Worm (Caenorhabditis elegans) whole organism, L2 larva: ENCODE results near the gene Y62F5A.12.

ENCODE experiments used
- C34F6.9 ChIP-seq: fragments of 150-350 bp; optimal IDR thresholded peaks from 2 replicates; lab custom pipeline; 2014; ENCODE audit warnings: missing biosample characterization, missing genetic modification characterization
- F13H6.1 ChIP-seq: sonication (generic microtip); optimal IDR thresholded peaks from 2 replicates; lab custom pipeline; 2016; ENCODE audit warnings: missing genetic modification characterization, missing compliant biosample characterization
- R02D3.7 ChIP-seq: fragments of 150-350 bp; optimal IDR thresholded peaks from 2 replicates; lab custom pipeline; 2014; ENCODE audit warnings: missing biosample characterization, missing genetic modification characterization
- Y55F3AM.14 ChIP-seq: fragments of 200-800 bp; sonication (Bioruptor generic); optimal IDR thresholded peaks from 2 replicates; lab custom pipeline; 2018; ENCODE audit warnings: mild to moderate bottlenecking, missing genetic modification characterization, missing compliant biosample characterization
- ZK546.5 ChIP-seq: sonication (generic microtip); optimal IDR thresholded peaks from 2 replicates; lab custom pipeline; 2017; ENCODE audit warnings: missing biosample characterization, missing genetic modification characterization
- alr-1 ChIP-seq: fragments of 150-350 bp; optimal IDR thresholded peaks from 2 replicates; lab custom pipeline; 2014; ENCODE audit warnings: missing biosample characterization, missing genetic modification characterization
- ama-1 ChIP-seq: fragments of 150-350 bp; optimal IDR thresholded peaks from 2 replicates; lab custom pipeline; 2018; ENCODE audit warnings: inconsistent platforms
- blmp-1 ChIP-seq: sonication (generic microtip); optimal IDR thresholded peaks from 2 replicates; lab custom pipeline; 2017; ENCODE audit warnings: missing genetic modification characterization, mild to moderate bottlenecking, missing compliant biosample characterization, antibody characterized with exemption, moderate library complexity; ENCODE audit not compliant: insufficient read depth
- ceh-16 ChIP-seq: fragments of 150-350 bp; optimal IDR thresholded peaks from 2 replicates; lab custom pipeline; 2014; ENCODE audit warnings: missing biosample characterization, missing genetic modification characterization
- crh-2 ChIP-seq: sonication (generic microtip); optimal IDR thresholded peaks from 2 replicates; lab custom pipeline; 2017; ENCODE audit warnings: missing biosample characterization, missing genetic modification characterization
- dmd-4 ChIP-seq: sonication (generic microtip); optimal IDR thresholded peaks from 2 replicates; lab custom pipeline; 2017; ENCODE audit warnings: missing biosample characterization, missing genetic modification characterization
- elt-1 ChIP-seq: fragments of 150-350 bp; optimal IDR thresholded peaks from 2 replicates; lab custom pipeline; 2014; ENCODE audit warnings: missing biosample characterization, missing genetic modification characterization
- fos-1 ChIP-seq: fragments of 150-350 bp; optimal IDR thresholded peaks from 2 replicates; lab custom pipeline; 2014; ENCODE audit warnings: missing biosample characterization, missing genetic modification characterization
- gmeb-1 ChIP-seq: fragments of 150-350 bp; optimal IDR thresholded peaks from 2 replicates; lab custom pipeline; 2014; ENCODE audit warnings: missing biosample characterization, missing genetic modification characterization
- lin-11 ChIP-seq: fragments of 150-350 bp; sonication (generic microtip); optimal IDR thresholded peaks from 2 replicates; lab custom pipeline; 2014; ENCODE audit warnings: missing biosample characterization, missing genetic modification characterization, inconsistent platforms, mixed read lengths
- lin-13 ChIP-seq: fragments of 150-350 bp; optimal IDR thresholded peaks from 2 replicates; lab custom pipeline; 2014; ENCODE audit warnings: missing biosample characterization, missing genetic modification reagents, missing genetic modification characterization
- lin-39 ChIP-seq: fragments of 150-350 bp; optimal IDR thresholded peaks from 2 replicates; lab custom pipeline; 2014; ENCODE audit warnings: missing biosample characterization, missing genetic modification reagents, missing genetic modification characterization
- lsy-2 ChIP-seq, 2 experiments: fragments of 150-350 bp in 1 of 2; sonication (generic microtip) in 1 of 2; optimal IDR thresholded peaks; 2 replicates each; lab custom pipeline; 2014 to 2017; ENCODE audit warnings: missing biosample characterization in 2 of 2, missing genetic modification characterization in 2 of 2
- mab-5 ChIP-seq: fragments of 150-350 bp; optimal IDR thresholded peaks from 2 replicates; lab custom pipeline; 2014; ENCODE audit warnings: missing biosample characterization, missing genetic modification characterization
- mbf-1 ChIP-seq: sonication (generic microtip); optimal IDR thresholded peaks from 2 replicates; lab custom pipeline; 2017; ENCODE audit warnings: missing biosample characterization, missing genetic modification characterization
- nhr-11 ChIP-seq: fragments of 150-350 bp; optimal IDR thresholded peaks from 2 replicates; lab custom pipeline; 2014; ENCODE audit warnings: missing biosample characterization, missing genetic modification characterization
- nhr-12 ChIP-seq: fragments of 150-350 bp; optimal IDR thresholded peaks from 2 replicates; lab custom pipeline; 2014; ENCODE audit warnings: missing biosample characterization, missing genetic modification characterization
- nhr-129 ChIP-seq: fragments of 150-350 bp; optimal IDR thresholded peaks from 2 replicates; lab custom pipeline; 2014; ENCODE audit warnings: missing biosample characterization, missing genetic modification characterization
- nhr-23 ChIP-seq: fragments of 150-350 bp; optimal IDR thresholded peaks from 2 replicates; lab custom pipeline; 2014; ENCODE audit warnings: missing biosample characterization, missing genetic modification reagents, missing genetic modification characterization
- nhr-237 ChIP-seq: fragments of 150-350 bp; optimal IDR thresholded peaks from 2 replicates; lab custom pipeline; 2014; ENCODE audit warnings: missing biosample characterization, missing genetic modification characterization
- peb-1 ChIP-seq: fragments of 150-350 bp; optimal IDR thresholded peaks from 2 replicates; lab custom pipeline; 2014; ENCODE audit warnings: missing biosample characterization, missing genetic modification characterization
- sem-4 ChIP-seq: fragments of 150-350 bp; optimal IDR thresholded peaks from 2 replicates; lab custom pipeline; 2014; ENCODE audit warnings: missing biosample characterization, missing genetic modification reagents, missing genetic modification characterization
- skn-1 ChIP-seq: sonication (generic microtip); optimal IDR thresholded peaks from 2 replicates; lab custom pipeline; 2017; ENCODE audit warnings: missing biosample characterization, missing genetic modification characterization
- sma-3 ChIP-seq: sonication (generic microtip); optimal IDR thresholded peaks from 2 replicates; lab custom pipeline; 2016; ENCODE audit warnings: missing genetic modification reagents, missing genetic modification characterization, missing compliant biosample characterization
- sma-9 ChIP-seq, 2 experiments: fragments of 150-350 bp in 1 of 2; sonication (generic microtip) in 1 of 2; optimal IDR thresholded peaks; 2 replicates each; lab custom pipeline; 2014 to 2016; ENCODE audit warnings: missing genetic modification characterization in 2 of 2, mild to moderate bottlenecking in 1 of 2, missing biosample characterization in 1 of 2, missing compliant biosample characterization in 1 of 2, missing genetic modification reagents in 1 of 2, moderate library complexity in 1 of 2
- unc-39 ChIP-seq: fragments of 150-350 bp; optimal IDR thresholded peaks from 2 replicates; lab custom pipeline; 2014; ENCODE audit warnings: missing biosample characterization, missing genetic modification characterization
- unc-55 ChIP-seq: fragments of 150-350 bp; sonication (generic microtip); optimal IDR thresholded peaks from 3 replicates; lab custom pipeline; 2014; ENCODE audit warnings: missing biosample characterization, missing genetic modification reagents, missing genetic modification characterization
- unc-62 ChIP-seq: fragments of 150-350 bp; optimal IDR thresholded peaks from 2 replicates; lab custom pipeline; 2014; ENCODE audit warnings: missing biosample characterization, missing genetic modification reagents, missing genetic modification characterization
- zag-1 ChIP-seq: fragments of 150-350 bp; optimal IDR thresholded peaks from 2 replicates; lab custom pipeline; 2014; ENCODE audit warnings: missing biosample characterization, missing genetic modification characterization
- ztf-11 ChIP-seq: sonication (generic microtip); optimal IDR thresholded peaks from 2 replicates; lab custom pipeline; 2017; ENCODE audit warnings: missing biosample characterization, missing genetic modification characterization
- ztf-4 ChIP-seq: fragments of 150-350 bp; optimal IDR thresholded peaks from 2 replicates; lab custom pipeline; 2014; ENCODE audit warnings: missing biosample characterization, missing genetic modification characterization

Y62F5A.12 gene

DNA sequence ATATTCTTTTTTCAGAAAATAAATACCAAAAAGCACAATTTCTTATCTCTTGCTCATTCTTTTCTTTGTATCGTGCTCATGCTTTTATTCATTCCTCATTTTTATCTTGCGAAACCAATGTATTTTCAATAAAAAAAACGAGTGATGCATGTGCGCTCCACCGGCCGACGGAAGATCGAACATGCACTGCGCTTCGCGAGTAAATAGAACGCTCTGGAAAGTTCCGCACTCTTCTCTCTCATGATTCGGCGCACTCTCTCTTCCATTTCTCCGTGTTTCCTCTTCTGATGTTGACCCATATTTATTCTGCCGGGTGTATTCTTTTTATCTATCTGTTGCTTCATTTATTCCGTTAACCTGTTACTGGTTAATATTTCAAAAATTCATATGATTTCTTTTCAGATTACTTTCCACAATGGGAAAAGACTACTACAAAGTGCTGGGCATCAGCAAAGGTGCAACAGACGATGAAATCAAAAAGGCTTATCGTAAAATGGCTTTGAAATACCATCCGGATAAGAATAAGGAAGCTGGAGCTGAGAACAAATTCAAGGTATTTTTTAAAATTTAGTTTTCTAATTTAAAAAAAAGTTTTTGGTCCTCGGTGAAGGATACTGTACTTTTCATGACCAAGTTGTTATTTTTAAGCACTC is 11.1 kb upstream of the Y62F5A.12 start, which contains the start of gene dnj-13 (continued):
- TF ChIP-seq peb-1 (tag; lab: Kevin White, UChicago) (no peak), crh-2 (peak; percentile 93), lsy-2 (tag; optimal IDR thresholded peaks at IDR 0.05; lab: Kevin White, UChicago) (peak; percentile 89 to 92), ama-1 (lab: Kevin White, UChicago) (peak; percentile 88)

DNA sequence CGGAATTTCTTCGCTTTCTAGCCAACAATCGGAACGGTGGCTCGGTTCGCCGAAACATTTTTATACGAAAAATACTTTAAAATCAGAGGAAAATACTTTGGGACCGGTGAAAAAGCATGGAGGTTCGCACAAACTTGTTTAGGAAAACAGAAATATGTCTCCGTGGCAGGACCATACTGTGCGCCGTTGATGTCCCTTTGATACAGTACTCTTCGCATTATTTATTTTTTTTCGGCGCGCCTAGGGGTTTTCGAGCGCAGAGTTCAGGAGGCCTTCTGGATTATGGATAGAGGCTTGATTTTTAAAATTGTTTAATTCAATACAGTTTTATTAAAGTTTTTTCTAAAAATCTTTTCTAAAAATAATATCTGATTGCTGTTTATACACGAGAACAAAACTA is 10.4 kb upstream of the Y62F5A.12 start, which contains the start of gene F54D5.9:
F54D5.9 (minus strand) TSS at position 115 of the 400 bp plus-strand sequence.
- no peak for TF ChIP-seq Y55F3AM.14
- TF ChIP-seq mbf-1, result no peak
- TF ChIP-seq alr-1 (tag; lab: Kevin White, UChicago), result no peak
- no peak for TF ChIP-seq ztf-4 (tag; lab: Kevin White, UChicago)
- TF ChIP-seq lsy-2 (tag; optimal IDR thresholded peaks at IDR 0.05; lab: Kevin White, UChicago), result no peak
- TF ChIP-seq unc-62 (GFP tag; lab: Kevin White, UChicago), result no peak
- no peak for TF ChIP-seq ama-1 (lab: Kevin White, UChicago)
- no peak for TF ChIP-seq lin-11 (tag; lab: Kevin White, UChicago)
- no peak for TF ChIP-seq unc-39 (tag; lab: Kevin White, UChicago)
- TF ChIP-seq elt-1 (tag; lab: Kevin White, UChicago), result no peak
- TF ChIP-seq lin-39 (tag; lab: Kevin White, UChicago), result no peak
- TF ChIP-seq nhr-23, result no peak
- no peak for TF ChIP-seq ceh-16 (tag; lab: Kevin White, UChicago)
- no peak for TF ChIP-seq skn-1
- TF ChIP-seq ZK546.5 (tag; lab: Kevin White, UChicago), result no peak
- TF ChIP-seq zag-1 (tag; lab: Kevin White, UChicago), result no peak

- TF ChIP-seq nhr-129 (tag; lab: Kevin White, UChicago) (no peak), mbf-1 (no peak), unc-55 (GFP tag; lab: Kevin White, UChicago) (no peak), sem-4 (tag; lab: Kevin White, UChicago) (no peak), nhr-11 (no peak), nhr-12 (tag; lab: Kevin White, UChicago) (no peak), zag-1 (tag; lab: Kevin White, UChicago) (no peak), mab-5 (no peak)
These were observed 8.7 kb upstream of the Y62F5A.12 start for ce11 chrII:11542958-11543357.

ce11 chrII:11542385-11542784 is 8.1 kb upstream of the Y62F5A.12 start, which contains the start of gene gtf-2E2:
Gene gtf-2E2 (minus strand): TSS chrII:11542495.
- no peak for TF ChIP-seq sma-9 (GFP tag; optimal IDR thresholded peaks at IDR 0.05; lab: Kevin White, UChicago)
- TF ChIP-seq sma-9 (tag; optimal IDR thresholded peaks at IDR 0.05; lab: Kevin White, UChicago), result no peak
- no peak for TF ChIP-seq lin-39 (tag; lab: Kevin White, UChicago)
- peak; percentile 66 for TF ChIP-seq C34F6.9
- no peak for TF ChIP-seq nhr-12 (tag; lab: Kevin White, UChicago)
- TF ChIP-seq zag-1 (tag; lab: Kevin White, UChicago), result no peak
- no peak for TF ChIP-seq R02D3.7 (tag; lab: Kevin White, UChicago)
- no peak for TF ChIP-seq sem-4 (tag; lab: Kevin White, UChicago)
- TF ChIP-seq mab-5, result no peak
- no peak for TF ChIP-seq sma-3 (GFP tag; lab: Kevin White, UChicago)
- no peak for TF ChIP-seq gmeb-1 (tag; lab: Kevin White, UChicago)
- no peak for TF ChIP-seq blmp-1 (tag; lab: Kevin White, UChicago)
- TF ChIP-seq F13H6.1 (tag; lab: Kevin White, UChicago), result no peak
- peak; percentile 25 for TF ChIP-seq crh-2
- peak in 1 of 2 experiments; percentile 39 for TF ChIP-seq lsy-2 (tag; optimal IDR thresholded peaks at IDR 0.05; lab: Kevin White, UChicago)
- no peak for TF ChIP-seq lin-13 (GFP tag; lab: Kevin White, UChicago)
- TF ChIP-seq ztf-11 (tag; lab: Kevin White, UChicago), result no peak
- peak; percentile 11 for TF ChIP-seq ama-1 (lab: Kevin White, UChicago)
- TF ChIP-seq nhr-237, result no peak
- no peak for TF ChIP-seq ztf-4 (tag; lab: Kevin White, UChicago)
- no peak for TF ChIP-seq dmd-4 (tag; lab: Kevin White, UChicago)
- TF ChIP-seq unc-55 (GFP tag; lab: Kevin White, UChicago), result peak; percentile 33
- no peak for TF ChIP-seq ceh-16 (tag; lab: Kevin White, UChicago)
- TF ChIP-seq lin-11 (tag; lab: Kevin White, UChicago), result no peak
- peak; percentile 20 for TF ChIP-seq nhr-129 (tag; lab: Kevin White, UChicago)
- TF ChIP-seq fos-1 (tag; lab: Kevin White, UChicago), result peak; percentile 8
